Fruit fly (Drosophila melanogaster) whole organism, pupa: ENCODE data around the gene obst-H.

Experiments
- CG10348 ChIP-seq: fragments of 200-800 bp; sonication (Bioruptor generic); IDR thresholded peaks from 2 replicates; pipeline ENCODE4 v1.3.6; 2022; ENCODE audit warnings: missing biosample characterization, missing genetic modification characterization
- CG12605 ChIP-seq: fragments of 200-800 bp; sonication (Bioruptor generic); IDR thresholded peaks from 2 replicates; pipeline ENCODE4 v1.3.6; 2022; ENCODE audit warnings: missing biosample characterization, missing genetic modification characterization
- CG13204 ChIP-seq: fragments of 200-800 bp; sonication (Bioruptor generic); optimal IDR thresholded peaks from 2 replicates; lab custom pipeline; 2018; ENCODE audit warnings: missing biosample characterization, mild to moderate bottlenecking, missing genetic modification characterization, moderate library complexity
- CG14655 ChIP-seq: fragments of 200-800 bp; sonication (Bioruptor generic); optimal IDR thresholded peaks from 3 replicates; lab custom pipeline; 2017; ENCODE audit warnings: mild to moderate bottlenecking, missing biosample characterization, missing genetic modification reagents, missing genetic modification characterization
- CG15710 ChIP-seq: fragments of 200-800 bp; sonication (Bioruptor generic); optimal IDR thresholded peaks from 2 replicates; lab custom pipeline; 2018; ENCODE audit warnings: missing biosample characterization, mild to moderate bottlenecking, missing genetic modification characterization, moderate library complexity
- CG17806 ChIP-seq: fragments of 200-800 bp; sonication (Bioruptor generic); optimal IDR thresholded peaks from 2 replicates; lab custom pipeline; 2018; ENCODE audit warnings: missing biosample characterization, mild to moderate bottlenecking, missing genetic modification characterization, moderate library complexity
- CG32121 ChIP-seq: fragments of 200-800 bp; sonication (Bioruptor generic); IDR thresholded peaks from 2 replicates; pipeline ENCODE4 v1.3.6; 2022; ENCODE audit warnings: missing biosample characterization, missing genetic modification characterization
- CG34367 ChIP-seq: fragments of 200-800 bp; sonication (Bioruptor generic); optimal IDR thresholded peaks from 2 replicates; lab custom pipeline; 2018; ENCODE audit warnings: missing biosample characterization, mild to moderate bottlenecking, missing genetic modification characterization
- CG4496 ChIP-seq: fragments of 200-800 bp; sonication (Bioruptor generic); IDR thresholded peaks from 3 replicates; pipeline ENCODE4 v1.3.6; 2022; ENCODE audit warnings: missing biosample characterization, missing genetic modification characterization
- CG8159 ChIP-seq: fragments of 200-800 bp; sonication (Bioruptor generic); optimal IDR thresholded peaks from 3 replicates; lab custom pipeline; 2018; ENCODE audit warnings: missing biosample characterization, mild to moderate bottlenecking, missing genetic modification characterization, moderate library complexity
- CG8301 ChIP-seq: fragments of 200-800 bp; sonication (Bioruptor generic); optimal IDR thresholded peaks from 2 replicates; lab custom pipeline; 2018; ENCODE audit warnings: missing biosample characterization, mild to moderate bottlenecking, missing genetic modification characterization
- CG9948 ChIP-seq: fragments of 200-800 bp; sonication (Bioruptor generic); optimal IDR thresholded peaks from 2 replicates; lab custom pipeline; 2018; ENCODE audit warnings: missing biosample characterization, mild to moderate bottlenecking, missing genetic modification characterization, moderate library complexity
- D1 ChIP-seq: fragments of 200-800 bp; sonication (Bioruptor generic); optimal IDR thresholded peaks from 2 replicates; lab custom pipeline; 2018; ENCODE audit warnings: missing biosample characterization, mild to moderate bottlenecking, missing genetic modification characterization, moderate library complexity
- EcR ChIP-seq: fragments of 200-800 bp; sonication (Bioruptor generic); optimal IDR thresholded peaks from 3 replicates; lab custom pipeline; 2019; ENCODE audit warnings: missing biosample characterization, missing genetic modification characterization, mild to moderate bottlenecking, moderate library complexity, missing genetic modification reagents
- Ets98B ChIP-seq: fragments of 200-800 bp; sonication (Bioruptor generic); IDR thresholded peaks from 2 replicates; pipeline ENCODE4 v1.3.6; 2022; ENCODE audit warnings: missing biosample characterization, missing genetic modification characterization
- Pif1A ChIP-seq: fragments of 200-800 bp; sonication (Bioruptor generic); optimal IDR thresholded peaks from 3 replicates; lab custom pipeline; 2016; ENCODE audit warnings: missing biosample characterization, missing genetic modification characterization
- Pif1B ChIP-seq: fragments of 200-800 bp; sonication (Bioruptor generic); optimal IDR thresholded peaks from 3 replicates; lab custom pipeline; 2016; ENCODE audit warnings: missing biosample characterization, missing genetic modification characterization
- Snoo ChIP-seq: fragments of 200-800 bp; sonication (Bioruptor generic); optimal IDR thresholded peaks from 3 replicates; lab custom pipeline; 2017; ENCODE audit warnings: missing biosample characterization, mild to moderate bottlenecking, missing genetic modification characterization, inconsistent platforms
- fd96Ca ChIP-seq: fragments of 200-800 bp; sonication (Bioruptor generic); IDR thresholded peaks from 3 replicates; pipeline ENCODE4 v1.3.6; 2022; ENCODE audit warnings: missing biosample characterization, missing genetic modification characterization
- gl ChIP-seq: fragments of 200-800 bp; sonication (Bioruptor generic); optimal IDR thresholded peaks from 2 replicates; lab custom pipeline; 2018; ENCODE audit warnings: missing biosample characterization, mild to moderate bottlenecking, missing genetic modification characterization
- rn ChIP-seq: fragments of 200-800 bp; sonication (Bioruptor generic); IDR thresholded peaks from 2 replicates; pipeline ENCODE4 v1.3.6; 2022; ENCODE audit warnings: missing biosample characterization, missing genetic modification characterization

obst-H gene

DNA sequence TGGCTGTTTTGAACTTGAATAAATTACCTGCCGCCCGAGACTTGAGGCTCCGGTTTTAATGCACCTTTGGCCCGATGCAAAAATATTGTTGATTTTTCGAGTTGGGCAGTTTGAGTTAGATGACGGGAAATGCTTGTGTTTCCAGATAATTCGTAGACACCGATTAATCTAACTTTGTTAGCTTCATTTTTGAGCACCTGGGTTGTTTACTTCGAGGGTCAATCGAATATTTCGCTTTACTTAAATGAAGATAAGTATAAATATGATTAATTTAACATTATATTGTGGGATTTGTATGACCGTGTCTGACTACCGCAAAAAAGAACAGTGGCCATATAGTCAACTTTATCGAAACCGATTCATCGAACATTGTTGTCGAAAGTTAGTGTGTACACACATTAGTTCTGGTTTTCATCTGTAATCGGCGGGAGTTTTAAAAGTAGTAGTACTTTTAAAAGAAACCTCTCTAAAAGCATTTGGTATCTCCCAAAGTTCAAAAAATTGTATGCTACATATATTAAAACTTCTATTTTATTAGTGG lies 5.2 kb downstream of the obst-H start, which contains the start of gene CG7945:
Gene CG7945, minus strand, starts transcription at position 332 of the 541 bp plus-strand sequence.
- TF ChIP-seq fd96Ca, result no peak
- TF ChIP-seq CG34367 (tag; lab: Kevin White, UChicago), result no peak
- TF ChIP-seq CG13204 (GFP tag; lab: Kevin White, UChicago), result no peak
- TF ChIP-seq CG8159, result no peak
- TF ChIP-seq Snoo (tag; lab: Kevin White, UChicago), result no peak
- TF ChIP-seq, all 21 proteins: peak for 0

DNA sequence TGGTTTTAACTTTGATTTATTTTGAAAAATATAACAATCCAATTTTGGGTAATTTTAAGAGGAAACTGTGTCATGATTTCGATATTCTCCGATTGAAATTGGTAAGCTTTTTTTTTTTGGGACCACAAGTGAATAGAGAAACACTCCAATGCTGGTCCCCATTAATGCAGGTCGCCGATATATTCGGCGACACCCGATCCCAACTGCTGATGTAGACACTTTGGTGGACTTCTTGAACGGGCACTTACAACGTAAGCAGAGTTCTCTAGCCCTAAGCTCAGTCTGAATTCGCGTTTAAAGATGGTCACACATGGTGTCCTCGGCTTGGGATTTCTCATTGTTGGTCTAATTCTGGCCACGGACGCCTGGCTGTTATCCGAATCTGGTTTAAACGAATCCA lies 8.7 kb downstream of the obst-H start, which contains the start of gene yellow-k:
Gene yellow-k, plus strand, starts transcription at position 301 of the 400 bp plus-strand sequence.
- TF ChIP-seq fd96Ca, result no peak
- no peak for TF ChIP-seq CG17806 (tag; lab: Kevin White, UChicago)
- no peak for TF ChIP-seq CG8159
- TF ChIP-seq rn (GFP tag; lab: Robert Waterston, UW), result no peak
- TF ChIP-seq Pif1A, result no peak
- TF ChIP-seq CG13204 (GFP tag; lab: Kevin White, UChicago), result no peak
- no peak for TF ChIP-seq CG12605 (GFP tag; lab: Robert Waterston, UW)
- TF ChIP-seq CG10348, result no peak
- no peak for TF ChIP-seq CG15710 (tag; lab: Kevin White, UChicago)
- TF ChIP-seq CG32121 (GFP tag; lab: Robert Waterston, UW), result no peak
- no peak for TF ChIP-seq EcR (GFP tag; lab: Kevin White, UChicago)
- TF ChIP-seq, all 21 proteins: peak for 0

DNA sequence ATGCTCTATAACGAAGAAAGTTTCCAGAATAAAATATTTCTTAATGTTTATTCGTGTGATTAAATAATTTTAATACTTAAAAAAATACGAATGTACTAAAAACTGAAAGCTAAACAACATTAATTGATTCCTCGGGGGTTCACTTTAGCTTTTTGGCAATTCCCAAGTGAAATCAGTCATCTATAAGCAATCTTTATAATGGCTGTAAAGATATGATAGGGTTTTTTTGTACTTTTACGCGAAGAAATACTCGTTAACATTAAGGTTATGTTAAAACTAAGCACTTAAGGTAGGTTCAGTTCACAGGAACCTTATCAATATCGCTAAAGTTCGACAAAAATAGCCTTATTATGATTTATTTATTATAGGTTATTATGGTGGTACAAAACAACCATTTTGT lies 9.1 kb downstream of the obst-H start:
- TF ChIP-seq CG8159 (no peak), D1 (tag; lab: Kevin White, UChicago) (no peak), fd96Ca (no peak), CG17806 (tag; lab: Kevin White, UChicago) (no peak), CG4496 (no peak), Snoo (tag; lab: Kevin White, UChicago) (no peak), gl (tag; lab: Kevin White, UChicago) (no peak), CG15710 (tag; lab: Kevin White, UChicago) (no peak), CG14655 (GFP tag; lab: Kevin White, UChicago) (no peak)

DNA sequence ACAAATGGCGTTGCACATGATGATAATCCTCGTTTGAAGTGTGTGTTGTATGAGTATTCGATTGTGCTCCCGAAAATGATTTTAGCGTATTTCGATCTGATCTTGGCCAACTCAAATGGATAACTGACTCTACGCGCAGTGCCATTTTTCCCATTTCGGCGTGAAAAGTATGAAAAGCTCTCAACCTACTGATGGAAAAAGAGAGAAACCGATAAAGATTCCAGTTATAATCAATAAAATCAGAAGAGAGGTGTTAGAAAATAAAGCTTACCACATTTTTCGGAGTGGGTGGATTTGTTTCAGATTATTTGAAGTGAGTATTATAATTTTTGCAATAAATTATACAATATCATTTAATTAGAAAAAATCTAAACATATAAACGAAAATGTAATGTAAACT lies 9.6 kb downstream of the obst-H start, which contains the start of gene mex1:
Gene mex1, minus strand, starts transcription at position 101 of the 400 bp plus-strand sequence.
- TF ChIP-seq Pif1A (no peak), rn (GFP tag; lab: Robert Waterston, UW) (no peak)

DNA sequence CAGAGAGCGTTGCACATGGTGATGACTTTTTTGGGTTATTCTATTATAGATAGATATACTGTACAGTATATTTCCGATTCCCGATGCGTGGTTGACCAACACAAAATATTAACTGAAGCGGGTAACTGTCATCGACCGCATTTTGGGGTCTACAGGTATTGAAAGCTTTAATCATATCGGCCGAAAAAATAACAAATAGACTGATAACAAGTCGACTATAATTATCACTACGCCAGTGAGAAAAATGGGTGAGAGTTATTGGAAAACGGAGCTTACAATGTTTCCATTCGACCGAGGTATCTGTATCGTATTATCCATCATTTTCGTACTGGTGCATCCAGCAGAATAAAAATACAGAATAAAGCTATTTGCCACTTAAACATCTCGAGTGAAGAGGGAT lies 10.7 kb downstream of the obst-H start:
- TF ChIP-seq CG10348 (no peak), CG13204 (GFP tag; lab: Kevin White, UChicago) (no peak), Snoo (tag; lab: Kevin White, UChicago) (no peak), Pif1A (no peak), CG12605 (GFP tag; lab: Robert Waterston, UW) (no peak), Ets98B (no peak), CG9948 (tag; lab: Kevin White, UChicago) (no peak), Pif1B (GFP tag; lab: Kevin White, UChicago) (no peak), CG34367 (tag; lab: Kevin White, UChicago) (no peak), CG4496 (no peak), EcR (GFP tag; lab: Kevin White, UChicago) (no peak), CG14655 (GFP tag; lab: Kevin White, UChicago) (no peak), CG8301 (tag; lab: Kevin White, UChicago) (no peak), CG32121 (GFP tag; lab: Robert Waterston, UW) (no peak), rn (GFP tag; lab: Robert Waterston, UW) (no peak), fd96Ca (no peak), gl (tag; lab: Kevin White, UChicago) (no peak), CG8159 (no peak), CG17806 (tag; lab: Kevin White, UChicago) (no peak)

DNA sequence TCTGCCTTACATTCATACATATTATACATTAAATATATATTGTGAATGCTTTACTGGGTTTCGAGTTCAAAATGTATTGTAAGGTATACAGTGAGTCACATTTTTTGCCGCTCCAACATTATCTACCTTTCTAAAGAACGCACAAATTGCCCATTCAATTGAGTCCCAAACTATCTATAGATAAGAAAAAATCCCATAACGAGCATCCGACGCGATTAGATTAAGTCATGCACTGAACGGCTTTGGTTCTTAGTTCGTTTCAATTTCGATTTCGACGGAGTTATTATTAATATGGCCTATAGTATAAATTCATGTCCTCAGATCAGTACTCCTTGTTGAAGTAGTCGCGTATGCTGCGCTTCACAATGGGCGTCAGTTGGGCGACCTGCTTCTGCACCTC lies 11.5 kb downstream of the obst-H start:
- TF ChIP-seq gl (tag; lab: Kevin White, UChicago), result no peak
- TF ChIP-seq CG13204 (GFP tag; lab: Kevin White, UChicago), result no peak
- no peak for TF ChIP-seq D1 (tag; lab: Kevin White, UChicago)
- no peak for TF ChIP-seq CG8159
- no peak for TF ChIP-seq rn (GFP tag; lab: Robert Waterston, UW)
- TF ChIP-seq Pif1B (GFP tag; lab: Kevin White, UChicago), result no peak
- no peak for TF ChIP-seq CG32121 (GFP tag; lab: Robert Waterston, UW)
- TF ChIP-seq, all 21 proteins: peak for 0

DNA sequence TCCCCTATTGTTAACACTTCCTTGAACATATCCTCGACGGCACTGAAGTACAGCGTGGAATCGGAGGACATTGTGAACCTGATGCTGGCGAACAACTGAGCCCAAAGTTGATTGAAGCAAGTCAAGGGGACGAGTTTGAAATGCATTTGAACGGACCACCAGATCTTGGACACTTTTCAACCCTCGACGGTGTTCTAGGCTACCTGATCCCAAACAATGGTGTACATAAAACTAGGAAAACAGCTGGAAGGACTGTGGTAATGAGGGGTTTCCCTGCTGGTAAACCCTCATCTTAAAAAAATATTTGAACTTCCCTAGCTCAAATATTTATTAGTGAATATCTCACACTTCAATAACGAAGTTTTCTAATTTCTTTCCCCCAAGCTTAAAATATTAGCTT lies 12.1 kb downstream of the obst-H start, which contains the start of gene CG13454:
Gene CG13454, minus strand, starts transcription at position 101 of the 400 bp plus-strand sequence.
- TF ChIP-seq Pif1A (no peak), CG4496 (no peak), Snoo (tag; lab: Kevin White, UChicago) (no peak), gl (tag; lab: Kevin White, UChicago) (no peak), CG15710 (tag; lab: Kevin White, UChicago) (no peak), EcR (GFP tag; lab: Kevin White, UChicago) (no peak), fd96Ca (no peak), CG32121 (GFP tag; lab: Robert Waterston, UW) (no peak), CG8301 (tag; lab: Kevin White, UChicago) (no peak), CG10348 (no peak), CG13204 (GFP tag; lab: Kevin White, UChicago) (no peak), CG9948 (tag; lab: Kevin White, UChicago) (no peak), CG34367 (tag; lab: Kevin White, UChicago) (no peak)
